Worm (Caenorhabditis elegans): ENCODE results near the gene E02C12.19.
A peak's percentile ranks its signal among the peaks of the same experiment; 100 is the strongest.

The E02C12.19 gene

ce11 chrV:9406890-9407289, 30.6 kb upstream of the E02C12.19 start (continued):
- no peak for TF ChIP-seq aly-2 (tag; optimal IDR thresholded peaks at IDR 0.05)
- TF ChIP-seq isw-1 (GFP tag; IDR thresholded peaks at IDR 0.05): no peak
- no peak for TF ChIP-seq unc-62 (GFP tag; optimal IDR thresholded peaks at IDR 0.05)
- TF ChIP-seq lin-35 (GFP tag; optimal IDR thresholded peaks at IDR 0.05): no peak
- TF ChIP-seq nhr-28 (tag; optimal IDR thresholded peaks at IDR 0.05): no peak
- TF ChIP-seq xbp-1 (tag; optimal IDR thresholded peaks at IDR 0.05): no peak
- no peak for TF ChIP-seq sox-4 (tag; optimal IDR thresholded peaks at IDR 0.05)
- no peak for TF ChIP-seq ceh-63 (GFP tag; optimal IDR thresholded peaks at IDR 0.05)
- no peak for TF ChIP-seq fos-1 (tag; optimal IDR thresholded peaks at IDR 0.05)
- TF ChIP-seq nhr-71 (tag; optimal IDR thresholded peaks at IDR 0.05): no peak

ce11 chrV:9399886-9400373, 23.6 kb upstream of the E02C12.19 start, which contains the start of gene trpp-4:
Gene trpp-4 (plus strand): TSS chrV:9400327.
- TF ChIP-seq blmp-1 (tag; optimal IDR thresholded peaks at IDR 0.05) (peak; percentile 91), nhr-84 (tag; optimal IDR thresholded peaks at IDR 0.05) (no peak), dpl-1 (GFP tag; optimal IDR thresholded peaks at IDR 0.05) (peak in 1 of 3 experiments; percentile 1), jun-1 (tag; optimal IDR thresholded peaks at IDR 0.05) (no peak), lsy-2 (tag; optimal IDR thresholded peaks at IDR 0.05) (peak in 1 of 2 experiments; percentile 3)

- TF ChIP-seq fkh-8 (tag; optimal IDR thresholded peaks at IDR 0.05) (peak; percentile 28), irx-1 (tag; optimal IDR thresholded peaks at IDR 0.05) (no peak), zip-4 (GFP tag; optimal IDR thresholded peaks at IDR 0.05) (no peak), swsn-7 (tag; optimal IDR thresholded peaks at IDR 0.05) (no peak), nhr-11 (tag; optimal IDR thresholded peaks at IDR 0.05) (no peak), nhr-85 (tag) (peak; percentile 58), lin-14 (GFP tag; optimal IDR thresholded peaks at IDR 0.05) (peak; percentile 43), blmp-1 (tag; optimal IDR thresholded peaks at IDR 0.05) (peak; percentile 62), dsc-1 (tag; optimal IDR thresholded peaks at IDR 0.05) (peak; percentile 55)
These were observed 18.8 kb upstream of the E02C12.19 start for ce11 chrV:9394938-9395639.

ce11 chrV:9391959-9392358, 15.6 kb upstream of the E02C12.19 start:
- no peak for TF ChIP-seq nhr-76 (tag; optimal IDR thresholded peaks at IDR 0.05)
- peak; percentile 36; the same call in 1 of the 2 replicates for TF ChIP-seq nhr-19 (GFP tag; conservative IDR thresholded peaks at IDR 0.05)
- TF ChIP-seq nhr-90 (tag; optimal IDR thresholded peaks at IDR 0.05; ENCODE audit: poor library complexity): no peak
- TF ChIP-seq tlp-1 (tag; optimal IDR thresholded peaks at IDR 0.05): no peak
- 0 out of 2 replicates have a peak, but pooled peaks have one; percentile 15 for TF ChIP-seq grh-1 (GFP tag; IDR thresholded peaks at IDR 0.05)
- TF ChIP-seq lsy-2 (tag; optimal IDR thresholded peaks at IDR 0.05): no peak
- TF ChIP-seq nhr-85 (tag): peak; percentile 9
- TF ChIP-seq lin-14 (GFP tag; optimal IDR thresholded peaks at IDR 0.05): peak; percentile 20
- TF ChIP-seq snu-23 (GFP tag; optimal IDR thresholded peaks at IDR 0.05): peak; percentile 22
- TF ChIP-seq fos-1 (tag; optimal IDR thresholded peaks at IDR 0.05): no peak
- TF ChIP-seq nhr-47 (tag; optimal IDR thresholded peaks at IDR 0.05): peak; percentile 32
- no peak for TF ChIP-seq nhr-71 (tag; optimal IDR thresholded peaks at IDR 0.05)
- no peak for TF ChIP-seq lin-15B (tag; optimal IDR thresholded peaks at IDR 0.05)
- no peak for TF ChIP-seq nhr-20 (tag; optimal IDR thresholded peaks at IDR 0.05)
- TF ChIP-seq F16B12.6 (tag; optimal IDR thresholded peaks at IDR 0.05): no peak
- peak; percentile 47 for TF ChIP-seq rnt-1 (tag; optimal IDR thresholded peaks at IDR 0.05)
- TF ChIP-seq efl-1 (optimal IDR thresholded peaks at IDR 0.05): peak in 1 of 2 experiments; percentile 25
- TF ChIP-seq efl-1 (GFP tag; optimal IDR thresholded peaks at IDR 0.05 in 1 of 2): no peak
- TF ChIP-seq nhr-84 (tag; optimal IDR thresholded peaks at IDR 0.05): no peak
- TF ChIP-seq snpc-4 (tag; optimal IDR thresholded peaks at IDR 0.05): peak; percentile 97
- no peak for TF ChIP-seq ceh-8 (GFP tag; optimal IDR thresholded peaks at IDR 0.05)
- no peak for TF ChIP-seq jun-1 (tag; optimal IDR thresholded peaks at IDR 0.05)
- no peak for TF ChIP-seq xbp-1 (tag; optimal IDR thresholded peaks at IDR 0.05)

Data from whole organism, L1 larva.